Fruit fly (Drosophila melanogaster): ENCODE results near the gene CG9853.

CG9853 gene

dm6 chr3R:4387490-4387889 lies 14.3 kb downstream of the CG9853 start, which contains the start of gene tub (continued):
- no peak for TF ChIP-seq fkh (GFP tag; optimal IDR thresholded peaks at IDR 0.05)
- TF ChIP-seq Hr4 (GFP tag; optimal IDR thresholded peaks at IDR 0.05), result no peak
- TF ChIP-seq OdsH (GFP tag; optimal IDR thresholded peaks at IDR 0.05), result no peak
- peak; percentile 25 for TF ChIP-seq CG3032 (tag; optimal IDR thresholded peaks at IDR 0.05)

dm6 chr3R:4382165-4382564 lies 19.7 kb downstream of the CG9853 start:
- TF ChIP-seq CG8632 (GFP tag; optimal IDR thresholded peaks at IDR 0.05) (no peak), CG8119 (GFP tag; IDR thresholded peaks at IDR 0.05) (no peak), eg (GFP tag; IDR thresholded peaks at IDR 0.05) (no peak), ss (GFP tag; optimal IDR thresholded peaks at IDR 0.05) (no peak), svp (GFP tag) (peak; percentile 91)

dm6 chr3R:4381079-4381919 lies 20.5 kb downstream of the CG9853 start, which contains the start of gene Cont:
Gene Cont (plus strand): TSS chr3R:4381306.
- peak; percentile 50 for TF ChIP-seq Eip78C (GFP tag)
- no peak for TF ChIP-seq CG1621 (tag; optimal IDR thresholded peaks at IDR 0.05)
- no peak for TF ChIP-seq CG11902 (GFP tag; optimal IDR thresholded peaks at IDR 0.05)
- no peak for TF ChIP-seq Hr39 (GFP tag; optimal IDR thresholded peaks at IDR 0.05)
- no peak for TF ChIP-seq CG31627 (GFP tag; optimal IDR thresholded peaks at IDR 0.05)
- peak; percentile 38 for TF ChIP-seq fkh (GFP tag; optimal IDR thresholded peaks at IDR 0.05)
- TF ChIP-seq CG8119 (GFP tag; IDR thresholded peaks at IDR 0.05), result no peak
- no peak for TF ChIP-seq CG8632 (GFP tag; optimal IDR thresholded peaks at IDR 0.05)
- TF ChIP-seq vri (GFP tag; optimal IDR thresholded peaks at IDR 0.05), result peak; percentile 15
- no peak for TF ChIP-seq CG11762 (GFP tag; optimal IDR thresholded peaks at IDR 0.05; ENCODE audit: insufficient read depth)
- no peak for TF ChIP-seq CG9139 (GFP tag; optimal IDR thresholded peaks at IDR 0.05)
- TF ChIP-seq Sox15 (GFP tag; optimal IDR thresholded peaks at IDR 0.05), result no peak
- TF ChIP-seq CG6792 (GFP tag; optimal IDR thresholded peaks at IDR 0.05), result no peak
- TF ChIP-seq topi (GFP tag; optimal IDR thresholded peaks at IDR 0.05), result no peak
- TF ChIP-seq Met (GFP tag; optimal IDR thresholded peaks at IDR 0.05), result no peak
- no peak for TF ChIP-seq eg (GFP tag; IDR thresholded peaks at IDR 0.05)
- no peak for TF ChIP-seq Lpt (GFP tag; optimal IDR thresholded peaks at IDR 0.05)
- no peak for TF ChIP-seq Hr38 (GFP tag; optimal IDR thresholded peaks at IDR 0.05)
- no peak for TF ChIP-seq CG4318 (GFP tag; optimal IDR thresholded peaks at IDR 0.05)
- 0 out of 2 replicates have a peak, but pooled peaks have one; percentile 25 for TF ChIP-seq CG15336 (GFP tag; IDR thresholded peaks at IDR 0.05)
- no peak for TF ChIP-seq CG8319 (GFP tag; optimal IDR thresholded peaks at IDR 0.05)
- no peak for TF ChIP-seq Ets96B (tag; optimal IDR thresholded peaks at IDR 0.05)
- no peak for TF ChIP-seq CG3919 (GFP tag; optimal IDR thresholded peaks at IDR 0.05)
- no peak for TF ChIP-seq spab (GFP tag; optimal IDR thresholded peaks at IDR 0.05)
- no peak for TF ChIP-seq pdm3 (GFP tag; optimal IDR thresholded peaks at IDR 0.05)
- no peak for TF ChIP-seq dsx (GFP tag; optimal IDR thresholded peaks at IDR 0.05; ENCODE audit: poor library complexity, severe bottlenecking)
- TF ChIP-seq Sox102F (GFP tag; optimal IDR thresholded peaks at IDR 0.05), result no peak
- no peak for TF ChIP-seq ss (GFP tag; optimal IDR thresholded peaks at IDR 0.05)
- TF ChIP-seq Gug (GFP tag; IDR thresholded peaks at IDR 0.05), result no peak
- no peak for TF ChIP-seq OdsH (GFP tag; optimal IDR thresholded peaks at IDR 0.05)
- no peak for TF ChIP-seq CG32006 (GFP tag; optimal IDR thresholded peaks at IDR 0.05)
- TF ChIP-seq Ets21C (GFP tag; optimal IDR thresholded peaks at IDR 0.05), result no peak
- TF ChIP-seq CG10631 (GFP tag; optimal IDR thresholded peaks at IDR 0.05), result no peak
- TF ChIP-seq CG6276 (GFP tag; optimal IDR thresholded peaks at IDR 0.05), result no peak
- peak; percentile 51 for TF ChIP-seq svp (GFP tag)
- TF ChIP-seq CG6854 (GFP tag; optimal IDR thresholded peaks at IDR 0.05), result no peak
- TF ChIP-seq lz (GFP tag; optimal IDR thresholded peaks at IDR 0.05), result no peak
- no peak for TF ChIP-seq Hr4 (GFP tag; optimal IDR thresholded peaks at IDR 0.05)
- no peak for TF ChIP-seq fd59A (GFP tag; optimal IDR thresholded peaks at IDR 0.05)
- TF ChIP-seq esn (GFP tag; optimal IDR thresholded peaks at IDR 0.05), result peak; percentile 29
- no peak for TF ChIP-seq CG7368 (GFP tag; optimal IDR thresholded peaks at IDR 0.05)
- no peak for TF ChIP-seq fd85E (GFP tag; optimal IDR thresholded peaks at IDR 0.05)
- TF ChIP-seq cyc (GFP tag; optimal IDR thresholded peaks at IDR 0.05), result no peak
- TF ChIP-seq CG3032 (tag; optimal IDR thresholded peaks at IDR 0.05), result no peak
- no peak for TF ChIP-seq CG34406 (GFP tag; optimal IDR thresholded peaks at IDR 0.05)
